Fruit fly (Drosophila melanogaster): ENCODE measurements around the gene CG14853.

The CG14853 gene

dm6 chr3R:14576692-14577646 is 32.5 kb upstream of the CG14853 start, which contains the start of gene stumps:
TSS of gene stumps (plus strand) at chr3R:14577217.
- peak; percentile 70 for TF ChIP-seq CG17801 (GFP tag; optimal IDR thresholded peaks at IDR 0.05; ENCODE audit: partially characterized antibody)

- no peak for TF ChIP-seq CG17801 (GFP tag; optimal IDR thresholded peaks at IDR 0.05; ENCODE audit: partially characterized antibody)
Observed at dm6 chr3R:14577803-14578493, 31.5 kb upstream of the CG14853 start.

- no peak for TF ChIP-seq CG17801 (GFP tag; optimal IDR thresholded peaks at IDR 0.05; ENCODE audit: partially characterized antibody)
Observed at dm6 chr3R:14580045-14580579, 29.3 kb upstream of the CG14853 start.

- TF ChIP-seq CG17801 (GFP tag; optimal IDR thresholded peaks at IDR 0.05; ENCODE audit: partially characterized antibody): no peak
Observed at dm6 chr3R:14586480-14587443, 22.7 kb upstream of the CG14853 start.

dm6 chr3R:14589483-14589882 is 20.0 kb upstream of the CG14853 start:
- no peak for TF ChIP-seq CG17801 (GFP tag; optimal IDR thresholded peaks at IDR 0.05; ENCODE audit: partially characterized antibody)

dm6 chr3R:14590753-14591535 is 18.5 kb upstream of the CG14853 start:
- TF ChIP-seq CG17801 (GFP tag; optimal IDR thresholded peaks at IDR 0.05; ENCODE audit: partially characterized antibody): no peak

dm6 chr3R:14597935-14598424 is 11.5 kb upstream of the CG14853 start:
- TF ChIP-seq CG17801 (GFP tag; optimal IDR thresholded peaks at IDR 0.05; ENCODE audit: partially characterized antibody): no peak

dm6 chr3R:14622571-14622970 is 13.1 kb downstream of the CG14853 start:
- no peak for TF ChIP-seq CG17801 (GFP tag; optimal IDR thresholded peaks at IDR 0.05; ENCODE audit: partially characterized antibody)

dm6 chr3R:14624088-14624619 is 14.7 kb downstream of the CG14853 start:
- no peak for TF ChIP-seq CG17801 (GFP tag; optimal IDR thresholded peaks at IDR 0.05; ENCODE audit: partially characterized antibody)

dm6 chr3R:14624671-14625070 is 15.2 kb downstream of the CG14853 start:
- no peak for TF ChIP-seq CG17801 (GFP tag; optimal IDR thresholded peaks at IDR 0.05; ENCODE audit: partially characterized antibody)

- TF ChIP-seq CG17801 (GFP tag; optimal IDR thresholded peaks at IDR 0.05; ENCODE audit: partially characterized antibody): peak; percentile 29
Observed at dm6 chr3R:14625215-14626156, 16.0 kb downstream of the CG14853 start, which contains the start of the genes put and His4r. TSS of gene put (minus strand) at chr3R:14625703. TSS of gene His4r (plus strand) at chr3R:14625755.

- no peak for TF ChIP-seq CG17801 (GFP tag; optimal IDR thresholded peaks at IDR 0.05; ENCODE audit: partially characterized antibody)
Observed at dm6 chr3R:14626781-14627180, 17.3 kb downstream of the CG14853 start.

Data from ovary, adult (tissue).